Worm (Caenorhabditis elegans) whole organism, early embryonic: Measurements from ENCODE around the gene srlf-4.

Experiments used
- B0310.2 ChIP-seq: sonication (generic microtip); optimal IDR thresholded peaks from 2 replicates; lab custom pipeline; 2016; ENCODE audit warnings: mild to moderate bottlenecking, missing genetic modification characterization, missing compliant biosample characterization
- F13C5.2 ChIP-seq: sonication (generic microtip); optimal IDR thresholded peaks from 2 replicates; lab custom pipeline; 2017; ENCODE audit warnings: mild to moderate bottlenecking, missing genetic modification characterization, inconsistent platforms, missing compliant biosample characterization
- ama-1 ChIP-seq: fragments of 150-350 bp; optimal IDR thresholded peaks from 2 replicates; lab custom pipeline; 2014
- ceh-36 ChIP-seq: sonication (generic microtip); optimal IDR thresholded peaks from 2 replicates; lab custom pipeline; 2016; ENCODE audit warnings: missing genetic modification characterization, inconsistent platforms, missing compliant biosample characterization
- ets-7 ChIP-seq: sonication (generic microtip); optimal IDR thresholded peaks from 2 replicates; lab custom pipeline; 2016; ENCODE audit warnings: missing genotype, missing genetic modification characterization, missing compliant biosample characterization
- flt-1 ChIP-seq: fragments of 200-800 bp; sonication (Bioruptor generic); IDR thresholded peaks from 2 replicates; pipeline ENCODE4 v1.3.6; 2022; ENCODE audit warnings: missing genetic modification characterization, missing compliant biosample characterization
- hmbx-1 ChIP-seq: sonication (generic microtip); optimal IDR thresholded peaks from 2 replicates; lab custom pipeline; 2016; ENCODE audit warnings: mild to moderate bottlenecking, missing genetic modification characterization, missing compliant biosample characterization
- hnd-1 ChIP-seq: sonication (generic microtip); optimal IDR thresholded peaks from 2 replicates; lab custom pipeline; 2016; ENCODE audit warnings: missing genetic modification characterization, missing compliant biosample characterization
- pes-1 ChIP-seq: fragments of 200-800 bp; sonication (Bioruptor generic); IDR thresholded peaks from 2 replicates; pipeline ENCODE4 v1.3.6; 2022; ENCODE audit warnings: missing genetic modification reagents, missing genetic modification characterization, missing compliant biosample characterization
- scrt-1 ChIP-seq: fragments of 200-800 bp; sonication (Bioruptor generic); IDR thresholded peaks from 2 replicates; pipeline ENCODE4 v1.3.6; 2022; ENCODE audit warnings: missing genetic modification characterization, missing compliant biosample characterization
- sea-1 ChIP-seq: fragments of 200-800 bp; sonication (Bioruptor generic); conservative IDR thresholded peaks from 2 replicates; pipeline ENCODE4 v1.3.6; 2022; ENCODE audit warnings: missing genetic modification characterization, missing compliant biosample characterization
- tbx-11 ChIP-seq: fragments of 200-800 bp; sonication (Bioruptor generic); IDR thresholded peaks from 2 replicates; pipeline ENCODE4 v1.3.6; 2022; ENCODE audit warnings: missing genetic modification characterization, missing compliant biosample characterization
- tbx-37 ChIP-seq: fragments of 200-800 bp; sonication (Bioruptor generic); conservative IDR thresholded peaks from 2 replicates; pipeline ENCODE4 v1.3.6; 2022; ENCODE audit warnings: missing genetic modification reagents, missing genetic modification characterization, missing compliant biosample characterization

- no peak for TF ChIP-seq tbx-11 (GFP tag; lab: Robert Waterston, UW)
- TF ChIP-seq ama-1: no peak
- TF ChIP-seq ceh-36: no peak
- no peak for TF ChIP-seq ets-7 (tag; lab: Kevin White, UChicago)
- TF ChIP-seq flt-1 (GFP tag; lab: Robert Waterston, UW): no peak
- TF ChIP-seq tbx-37 (GFP tag; lab: Robert Waterston, UW): no peak
- TF ChIP-seq F13C5.2 (tag; lab: Kevin White, UChicago): no peak
- TF ChIP-seq hmbx-1 (tag; lab: Kevin White, UChicago): no peak
- no peak for TF ChIP-seq hnd-1 (tag; lab: Kevin White, UChicago)
- TF ChIP-seq B0310.2: no peak
- TF ChIP-seq sea-1 (GFP tag; lab: Robert Waterston, UW): no peak
- TF ChIP-seq scrt-1 (GFP tag; lab: Robert Waterston, UW): no peak
- TF ChIP-seq pes-1 (GFP tag; lab: Robert Waterston, UW): no peak
These were observed 33.2 kb downstream of the srlf-4 start for ce11 chrIV:12891080-12891479.
